Worm (Caenorhabditis elegans): ENCODE results near the gene tftc-3.

The tftc-3 gene

DNA sequence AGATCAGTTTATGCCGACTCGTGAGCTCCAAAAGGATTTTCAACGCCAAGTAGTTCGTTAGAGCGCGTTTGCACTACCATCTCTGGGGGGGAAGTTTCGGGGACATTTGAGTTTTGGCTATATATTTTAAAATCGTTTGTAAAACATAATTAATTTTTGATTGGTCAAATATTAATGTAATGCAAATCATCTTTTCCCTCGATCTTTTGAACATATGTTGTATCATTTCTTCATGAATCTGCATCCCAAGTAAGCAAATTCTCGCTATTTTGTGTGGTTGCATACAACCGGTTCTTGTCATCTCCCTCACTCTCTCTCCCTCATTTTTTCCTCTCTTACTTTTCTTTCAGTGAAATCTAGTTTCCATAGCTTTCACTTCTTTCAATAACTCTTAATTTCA is 32.0 kb downstream of the tftc-3 start (continued):
- TF ChIP-seq daf-8 (GFP tag; IDR thresholded peaks at IDR 0.05): no peak

DNA sequence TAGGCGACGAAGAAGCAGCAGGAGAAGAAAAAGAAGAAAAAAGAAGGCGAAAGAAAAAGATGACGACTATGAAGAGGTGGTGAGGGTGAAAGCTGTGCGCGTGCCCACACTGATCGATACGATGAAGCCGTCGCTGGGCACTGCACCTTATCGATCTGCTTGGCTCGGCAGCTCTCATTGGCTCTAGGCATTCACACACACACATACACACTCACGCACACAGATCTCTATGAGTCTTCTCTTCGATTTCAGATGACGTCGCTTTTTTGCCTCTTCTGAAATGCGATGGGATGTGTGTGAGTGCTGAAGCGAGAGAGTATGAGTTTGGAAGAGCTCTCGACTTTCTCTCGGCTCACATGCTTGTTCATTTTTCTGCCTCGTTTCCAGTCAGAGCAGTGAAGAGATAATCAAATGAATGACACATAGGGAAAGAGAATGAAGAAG is 35.5 kb downstream of the tftc-3 start:
- no peak for TF ChIP-seq zip-11 (GFP tag; IDR thresholded peaks at IDR 0.05)
- TF ChIP-seq hlh-11 (tag; optimal IDR thresholded peaks at IDR 0.05): peak; percentile 56
- TF ChIP-seq daf-16 (GFP tag; optimal IDR thresholded peaks at IDR 0.05): no peak
- TF ChIP-seq daf-16 (tag; optimal IDR thresholded peaks at IDR 0.05): no peak
- peak; percentile 82 for TF ChIP-seq hmg-1.1 (GFP tag; IDR thresholded peaks at IDR 0.05)
- 0 out of 2 replicates have a peak, but pooled peaks have one; percentile 33 for TF ChIP-seq vab-7 (GFP tag; IDR thresholded peaks at IDR 0.05)
- peak; percentile 89 for TF ChIP-seq rbr-2 (tag; optimal IDR thresholded peaks at IDR 0.05)
- TF ChIP-seq daf-8 (GFP tag; IDR thresholded peaks at IDR 0.05): no peak
- no peak for TF ChIP-seq ceh-62 (tag; optimal IDR thresholded peaks at IDR 0.05)
- no peak for TF ChIP-seq ztf-11 (tag; optimal IDR thresholded peaks at IDR 0.05)
- peak; percentile 100 for TF ChIP-seq aha-1 (tag)
- no peak for TF ChIP-seq F44E2.7 (GFP tag; IDR thresholded peaks at IDR 0.05)
- TF ChIP-seq lin-39 (tag; optimal IDR thresholded peaks at IDR 0.05): no peak
- no peak for TF ChIP-seq T26A8.4 (GFP tag; IDR thresholded peaks at IDR 0.05)
- TF ChIP-seq madf-9 (GFP tag; conservative IDR thresholded peaks at IDR 0.05): no peak
- no peak for TF ChIP-seq snpc-1.2 (GFP tag; IDR thresholded peaks at IDR 0.05)
- TF ChIP-seq mes-2 (tag; optimal IDR thresholded peaks at IDR 0.05; ENCODE audit: poor library complexity, severe bottlenecking): peak; percentile 34
- peak; percentile 62 to 85 for TF ChIP-seq lsy-2 (tag; optimal IDR thresholded peaks at IDR 0.05)
- no peak for TF ChIP-seq ceh-32 (tag; optimal IDR thresholded peaks at IDR 0.05; ENCODE audit: poor library complexity)
- TF ChIP-seq mep-1 (tag; optimal IDR thresholded peaks at IDR 0.05): peak; percentile 85
- TF ChIP-seq egl-43 (GFP tag; IDR thresholded peaks at IDR 0.05): peak; percentile 84
- no peak for TF ChIP-seq dmd-9 (GFP tag; IDR thresholded peaks at IDR 0.05)
- TF ChIP-seq unc-62 (GFP tag; optimal IDR thresholded peaks at IDR 0.05 in 1 of 2): peak in 1 of 2 experiments; percentile 1
- peak; percentile 33 for TF ChIP-seq unc-62 (tag; optimal IDR thresholded peaks at IDR 0.05)
- peak; percentile 98 for TF ChIP-seq fkh-10 (GFP tag; optimal IDR thresholded peaks at IDR 0.05)
- no peak for TF ChIP-seq unc-130 (GFP tag; optimal IDR thresholded peaks at IDR 0.05)
- no peak for TF ChIP-seq skn-1 (tag; optimal IDR thresholded peaks at IDR 0.05)
- TF ChIP-seq lim-7 (GFP tag; IDR thresholded peaks at IDR 0.05): no peak
- TF ChIP-seq nhr-77 (tag; optimal IDR thresholded peaks at IDR 0.05): no peak
- no peak for TF ChIP-seq T20F7.1 (GFP tag; optimal IDR thresholded peaks at IDR 0.05)
- 0 out of 2 replicates have a peak, but pooled peaks have one; percentile 15 for TF ChIP-seq nhr-42 (GFP tag; IDR thresholded peaks at IDR 0.05)
- no peak for TF ChIP-seq php-3 (GFP tag; IDR thresholded peaks at IDR 0.05)
- no peak for TF ChIP-seq spr-1 (tag; optimal IDR thresholded peaks at IDR 0.05)
- TF ChIP-seq R02D3.7 (tag; optimal IDR thresholded peaks at IDR 0.05): no peak
- no peak for TF ChIP-seq F26F4.8 (GFP tag; conservative IDR thresholded peaks at IDR 0.05)
- TF ChIP-seq dve-1 (tag; optimal IDR thresholded peaks at IDR 0.05; ENCODE audit: insufficient read depth): no peak
- no peak for TF ChIP-seq spr-3 (GFP tag; optimal IDR thresholded peaks at IDR 0.05)
- TF ChIP-seq jun-1 (tag; optimal IDR thresholded peaks at IDR 0.05): no peak
- TF ChIP-seq zag-1 (tag; optimal IDR thresholded peaks at IDR 0.05): peak; percentile 20
- TF ChIP-seq lin-15B (tag; optimal IDR thresholded peaks at IDR 0.05): no peak
- TF ChIP-seq nhr-111 (GFP tag; optimal IDR thresholded peaks at IDR 0.05): no peak
- TF ChIP-seq nhr-6 (tag; optimal IDR thresholded peaks at IDR 0.05): no peak
- TF ChIP-seq mdt-29 (GFP tag; IDR thresholded peaks at IDR 0.05): 0 out of 2 replicates have a peak, but pooled peaks have one; percentile 25
- no peak for TF ChIP-seq dmd-8 (GFP tag; IDR thresholded peaks at IDR 0.05)
- no peak for TF ChIP-seq fos-1 (tag; optimal IDR thresholded peaks at IDR 0.05)
- no peak for TF ChIP-seq Y105C5A.15 (GFP tag; IDR thresholded peaks at IDR 0.05)
- no peak for TF ChIP-seq lin-1 (GFP tag; IDR thresholded peaks at IDR 0.05)
- TF ChIP-seq nhr-10 (tag; optimal IDR thresholded peaks at IDR 0.05): no peak
- no peak for TF ChIP-seq ZK337.2 (GFP tag; IDR thresholded peaks at IDR 0.05)
- TF ChIP-seq daf-19 (GFP tag; conservative IDR thresholded peaks at IDR 0.05): no peak
- TF ChIP-seq lin-38 (GFP tag; IDR thresholded peaks at IDR 0.05): peak; percentile 47; the same call in 1 of the 2 replicates
